Worm (Caenorhabditis elegans) whole organism, L3 larva: Measurements from ENCODE around the gene dcaf-1.

Experiments used
- fkh-2 ChIP-seq: fragments of 150-350 bp; optimal IDR thresholded peaks from 2 replicates; lab custom pipeline; 2014; ENCODE audit warnings: missing biosample characterization, missing genetic modification reagents, missing genetic modification characterization
- nhr-28 ChIP-seq: fragments of 150-350 bp; optimal IDR thresholded peaks from 2 replicates; lab custom pipeline; 2014; ENCODE audit warnings: missing biosample characterization, missing genetic modification characterization
- pha-4 ChIP-seq: fragments of 150-350 bp; optimal IDR thresholded peaks from 2 replicates; lab custom pipeline; 2014; ENCODE audit warnings: missing biosample characterization, missing genetic modification reagents, missing genetic modification characterization
- pqm-1 ChIP-seq: fragments of 150-350 bp; optimal IDR thresholded peaks from 2 replicates; lab custom pipeline; 2017; ENCODE audit warnings: missing biosample characterization, missing genetic modification characterization, inconsistent platforms

DNA sequence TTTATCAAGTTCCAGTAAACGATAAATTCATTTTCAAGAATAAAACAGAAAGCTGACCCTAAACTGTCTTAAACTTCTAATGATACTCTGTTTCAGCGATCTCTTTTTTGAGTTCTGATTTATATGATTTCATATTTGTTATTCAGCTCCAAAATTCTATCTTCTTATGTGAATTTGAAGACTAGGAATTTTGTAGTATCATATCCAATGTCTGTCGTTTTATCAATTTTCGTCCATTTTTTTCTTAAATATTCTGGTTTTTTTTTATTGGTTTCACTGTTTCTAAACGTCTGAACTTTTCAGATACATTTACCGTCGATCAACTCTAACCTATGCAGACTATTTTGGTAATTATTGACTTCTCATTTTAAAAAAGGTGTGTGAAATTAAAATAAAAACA, 18.4 kb upstream of the dcaf-1 start, which contains the start of the genes nhr-138 and C28D4.18:
- TF ChIP-seq pqm-1 (tag; lab: Kevin White, UChicago): no peak
- TF ChIP-seq nhr-28: no peak
- no peak for TF ChIP-seq pha-4 (tag; lab: Kevin White, UChicago)
- no peak for TF ChIP-seq fkh-2
